Fruit fly (Drosophila melanogaster): ENCODE measurements around the gene CG13005.
A peak's percentile ranks its signal among the peaks of the same experiment; 100 is the strongest.

Gene CG13005

dm6 chrX:16848978-16849377, 45.5 kb downstream of the CG13005 start (continued):
- 0 out of 3 replicates have a peak, but pooled peaks have one; percentile 20 for TF ChIP-seq tgo (GFP tag; IDR thresholded peaks at IDR 0.05)
- no peak for TF ChIP-seq CG4328 (GFP tag; optimal IDR thresholded peaks at IDR 0.05)
- TF ChIP-seq CG18619 (GFP tag; optimal IDR thresholded peaks at IDR 0.05), result no peak
- no peak for TF ChIP-seq CG18011 (GFP tag; optimal IDR thresholded peaks at IDR 0.05)
- TF ChIP-seq NC2α (GFP tag; optimal IDR thresholded peaks at IDR 0.05), result no peak
- 0 out of 2 replicates have a peak, but pooled peaks have one; percentile 18 for TF ChIP-seq lmd (GFP tag; IDR thresholded peaks at IDR 0.05)
- no peak for TF ChIP-seq Doc2 (GFP tag; IDR thresholded peaks at IDR 0.05)
- TF ChIP-seq CG31388 (GFP tag; optimal IDR thresholded peaks at IDR 0.05), result no peak
- no peak for TF ChIP-seq Chrac-16 (GFP tag; optimal IDR thresholded peaks at IDR 0.05)
- TF ChIP-seq Myb (GFP tag; optimal IDR thresholded peaks at IDR 0.05), result no peak
- TF ChIP-seq CG3407 (GFP tag; optimal IDR thresholded peaks at IDR 0.05), result no peak
- TF ChIP-seq stc (GFP tag; IDR thresholded peaks at IDR 0.05), result no peak
- TF ChIP-seq MBD-R2 (GFP tag; IDR thresholded peaks at IDR 0.05), result no peak
- TF ChIP-seq Dip2 (GFP tag; IDR thresholded peaks at IDR 0.05), result no peak
- no peak for TF ChIP-seq Optix (GFP tag; IDR thresholded peaks at IDR 0.05)
- no peak for TF ChIP-seq wdn (GFP tag; IDR thresholded peaks at IDR 0.05)
- no peak for TF ChIP-seq shn (GFP tag; optimal IDR thresholded peaks at IDR 0.05)
- TF ChIP-seq zfh1 (GFP tag; IDR thresholded peaks at IDR 0.05), result 0 out of 3 replicates have a peak, but pooled peaks have one; percentile 49
- no peak for TF ChIP-seq D (optimal IDR thresholded peaks at IDR 0.05)
- TF ChIP-seq D (GFP tag; optimal IDR thresholded peaks at IDR 0.05), result peak; percentile 5
- TF ChIP-seq cas (GFP tag; IDR thresholded peaks at IDR 0.05), result no peak
- peak; percentile 24 for TF ChIP-seq Sox102F (GFP tag; optimal IDR thresholded peaks at IDR 0.05)
- TF ChIP-seq hb (GFP tag; IDR thresholded peaks at IDR 0.05; ENCODE audit: partially characterized antibody), result no peak
- no peak for TF ChIP-seq CG10462 (GFP tag; optimal IDR thresholded peaks at IDR 0.05)
- TF ChIP-seq gfzf (GFP tag; optimal IDR thresholded peaks at IDR 0.05), result no peak
- no peak for TF ChIP-seq pnt (GFP tag; optimal IDR thresholded peaks at IDR 0.05)
- no peak for TF ChIP-seq CG12299 (tag; optimal IDR thresholded peaks at IDR 0.05)
- TF ChIP-seq Xrp1 (GFP tag; IDR thresholded peaks at IDR 0.05), result peak; percentile 34; the same call in 1 of the 2 replicates
- peak; percentile 14 for TF ChIP-seq sens (GFP tag)
- no peak for TF ChIP-seq p53 (GFP tag; optimal IDR thresholded peaks at IDR 0.05)
- no peak for TF ChIP-seq B-H1 (GFP tag; IDR thresholded peaks at IDR 0.05)
- TF ChIP-seq CG12155 (GFP tag; optimal IDR thresholded peaks at IDR 0.05), result no peak
- no peak for TF ChIP-seq ewg (GFP tag; optimal IDR thresholded peaks at IDR 0.05)
- no peak for TF ChIP-seq HmgZ (tag; optimal IDR thresholded peaks at IDR 0.05)
- no peak for TF ChIP-seq hbn (GFP tag; IDR thresholded peaks at IDR 0.05; ENCODE audit: partially characterized antibody)
- peak; percentile 25 for TF ChIP-seq CG14710 (tag; optimal IDR thresholded peaks at IDR 0.05)
- no peak for TF ChIP-seq Neu2 (GFP tag; optimal IDR thresholded peaks at IDR 0.05; ENCODE audit: borderline replicate concordance)
- TF ChIP-seq HLH3B (GFP tag; IDR thresholded peaks at IDR 0.05), result peak; percentile 54
- no peak for TF ChIP-seq Nf-YC (tag; optimal IDR thresholded peaks at IDR 0.05)
- no peak for TF ChIP-seq Dek (tag; optimal IDR thresholded peaks at IDR 0.05)
- TF ChIP-seq slou (GFP tag; optimal IDR thresholded peaks at IDR 0.05), result no peak
- TF ChIP-seq sob (GFP tag; IDR thresholded peaks at IDR 0.05), result no peak
- no peak for TF ChIP-seq luna (GFP tag; optimal IDR thresholded peaks at IDR 0.05)
- no peak for TF ChIP-seq Ravus (GFP tag; IDR thresholded peaks at IDR 0.05)
- no peak for TF ChIP-seq CG16813 (GFP tag; IDR thresholded peaks at IDR 0.05; ENCODE audit: partially characterized antibody)
- TF ChIP-seq ac (GFP tag; optimal IDR thresholded peaks at IDR 0.05), result no peak
- peak; percentile 8 for TF ChIP-seq CG10267 (tag; optimal IDR thresholded peaks at IDR 0.05)
- TF ChIP-seq CG7745 (tag; optimal IDR thresholded peaks at IDR 0.05), result no peak
- no peak for TF ChIP-seq CG12744 (GFP tag; optimal IDR thresholded peaks at IDR 0.05)
- TF ChIP-seq crc (GFP tag; optimal IDR thresholded peaks at IDR 0.05), result no peak
- no peak for TF ChIP-seq Stat92E (GFP tag; optimal IDR thresholded peaks at IDR 0.05)
- TF ChIP-seq CG5180 (GFP tag; optimal IDR thresholded peaks at IDR 0.05), result no peak

Measured in whole organism, embryonic.